Fruit fly (Drosophila melanogaster) whole organism, embryonic: Measurements from ENCODE around the gene CG12811.
A peak's percentile ranks its signal among the peaks of the same experiment; 100 is the strongest.

Experiments
- B-H1 ChIP-seq: fragments of 200-800 bp; sonication (Bioruptor generic); IDR thresholded peaks from 3 replicates; pipeline ENCODE4 v1.3.6; 2022; ENCODE audit warnings: missing biosample characterization, missing genetic modification characterization
- Bdp1 ChIP-seq: fragments of 200-800 bp; sonication (Bioruptor generic); optimal IDR thresholded peaks from 3 replicates; lab custom pipeline; 2016; ENCODE audit warnings: missing biosample characterization, missing genetic modification characterization
- CG10462 ChIP-seq: fragments of 200-800 bp; sonication (Bioruptor generic); optimal IDR thresholded peaks from 2 replicates; lab custom pipeline; 2016; ENCODE audit warnings: missing biosample characterization, missing genetic modification characterization
- CG11085 ChIP-seq: fragments of 200-800 bp; sonication (Bioruptor generic); IDR thresholded peaks from 2 replicates; pipeline ENCODE4 v1.3.6; 2022; ENCODE audit warnings: missing biosample characterization, missing genetic modification characterization
- CG11695 ChIP-seq: fragments of 200-800 bp; sonication (Bioruptor generic); IDR thresholded peaks from 3 replicates; pipeline ENCODE4 v1.3.6; 2022; ENCODE audit warnings: missing biosample characterization, missing genetic modification characterization
- CG12071 ChIP-seq: fragments of 200-800 bp; sonication (Bioruptor generic); optimal IDR thresholded peaks from 3 replicates; lab custom pipeline; 2018; ENCODE audit warnings: missing biosample characterization, mild to moderate bottlenecking, missing genetic modification characterization
- CG12659 ChIP-seq: fragments of 200-800 bp; sonication (Bioruptor generic); optimal IDR thresholded peaks from 3 replicates; lab custom pipeline; 2017; ENCODE audit warnings: mild to moderate bottlenecking, missing biosample characterization, missing genetic modification reagents, missing genetic modification characterization
- CG13624 ChIP-seq: fragments of 200-800 bp; sonication (Bioruptor generic); optimal IDR thresholded peaks from 2 replicates; lab custom pipeline; 2016; ENCODE audit warnings: missing biosample characterization, missing genetic modification characterization
- CG13775 ChIP-seq: fragments of 200-800 bp; sonication (Bioruptor generic); optimal IDR thresholded peaks from 3 replicates; lab custom pipeline; 2017; ENCODE audit warnings: missing biosample characterization, mild to moderate bottlenecking, missing genetic modification characterization
- CG14014 ChIP-seq: fragments of 200-800 bp; sonication (Bioruptor generic); IDR thresholded peaks from 2 replicates; pipeline ENCODE4 v1.3.6; 2022; ENCODE audit warnings: missing biosample characterization, missing genetic modification characterization
- CG16813 ChIP-seq: fragments of 200-800 bp; sonication (Bioruptor generic); IDR thresholded peaks from 3 replicates; pipeline ENCODE4 v1.3.6; 2022; ENCODE audit warnings: missing biosample characterization, missing genetic modification characterization; ENCODE audit not compliant: partially characterized antibody
- CG17361 ChIP-seq: fragments of 200-800 bp; sonication (Bioruptor generic); IDR thresholded peaks from 3 replicates; pipeline ENCODE4 v1.3.6; 2022; ENCODE audit warnings: missing biosample characterization, missing genetic modification characterization
- CG2120 ChIP-seq: fragments of 200-800 bp; sonication (Bioruptor generic); optimal IDR thresholded peaks from 3 replicates; lab custom pipeline; 2016; ENCODE audit warnings: missing biosample characterization, missing genetic modification characterization
- CG3281 ChIP-seq: fragments of 200-800 bp; sonication (Bioruptor generic); optimal IDR thresholded peaks from 3 replicates; lab custom pipeline; 2017; ENCODE audit warnings: missing biosample characterization, mild to moderate bottlenecking, missing genetic modification characterization
- CG34376 ChIP-seq: fragments of 200-800 bp; sonication (Bioruptor generic); optimal IDR thresholded peaks from 2 replicates; lab custom pipeline; 2018; ENCODE audit warnings: missing biosample characterization, mild to moderate bottlenecking, missing genetic modification characterization
- CG4854 ChIP-seq: fragments of 200-800 bp; sonication (Bioruptor generic); optimal IDR thresholded peaks from 2 replicates; lab custom pipeline; 2016; ENCODE audit warnings: missing biosample characterization, missing genetic modification characterization, inconsistent platforms
- CG6175 ChIP-seq: fragments of 200-800 bp; sonication (Bioruptor generic); IDR thresholded peaks from 3 replicates; pipeline ENCODE4 v1.3.6; 2022; ENCODE audit warnings: missing biosample characterization, missing genetic modification characterization
- CG6854 ChIP-seq: fragments of 200-800 bp; sonication (Bioruptor generic); optimal IDR thresholded peaks from 3 replicates; lab custom pipeline; 2017; ENCODE audit warnings: missing biosample characterization, mild to moderate bottlenecking, missing genetic modification characterization
- D19A ChIP-seq: fragments of 200-800 bp; optimal IDR thresholded peaks from 3 replicates; lab custom pipeline; 2019; ENCODE audit warnings: missing biosample characterization, mild to moderate bottlenecking, missing genetic modification characterization, moderate library complexity
- Dad ChIP-seq: fragments of 200-800 bp; sonication (Bioruptor generic); optimal IDR thresholded peaks from 3 replicates; lab custom pipeline; 2016; ENCODE audit warnings: missing biosample characterization, missing genetic modification characterization
- ERR ChIP-seq: fragments of 200-800 bp; sonication (Bioruptor generic); optimal IDR thresholded peaks from 2 replicates; lab custom pipeline; 2016; ENCODE audit warnings: missing biosample characterization, missing genetic modification characterization
- Eip74EF ChIP-seq, 2 experiments: fragments of 200-800 bp in 1 of 2; fragments of >200 bp in 1 of 2; sonication (Bioruptor generic) in 1 of 2; optimal IDR thresholded peaks; 2 replicates each; lab custom pipeline; 2017 to 2019; ENCODE audit warnings: missing biosample characterization in 2 of 2, missing genetic modification characterization in 2 of 2, mild to moderate bottlenecking in 1 of 2, moderate library complexity in 1 of 2
- H2.0 ChIP-seq: fragments of 200-800 bp; sonication (Bioruptor generic); IDR thresholded peaks from 2 replicates; pipeline ENCODE4 v1.3.6; 2022; ENCODE audit warnings: missing biosample characterization, missing genetic modification characterization
- HHEX ChIP-seq: fragments of 200-800 bp; sonication (Bioruptor generic); optimal IDR thresholded peaks from 3 replicates; lab custom pipeline; 2017; ENCODE audit warnings: missing biosample characterization, mild to moderate bottlenecking, missing genetic modification characterization, missing genetic modification reagents
- HLH3B ChIP-seq: fragments of 200-800 bp; sonication (Bioruptor generic); IDR thresholded peaks from 2 replicates; pipeline ENCODE4 v1.3.6; 2022; ENCODE audit warnings: missing biosample characterization, missing genetic modification characterization
- Hr3 ChIP-seq: fragments of 200-800 bp; sonication (Bioruptor generic); optimal IDR thresholded peaks from 3 replicates; lab custom pipeline; 2016; ENCODE audit warnings: missing biosample characterization, missing genetic modification characterization
- Mrtf ChIP-seq: fragments of 200-800 bp; sonication (Bioruptor generic); IDR thresholded peaks from 3 replicates; pipeline ENCODE4 v1.3.6; 2022; ENCODE audit warnings: missing biosample characterization, missing genetic modification characterization
- NfI ChIP-seq: fragments of 200-800 bp; sonication (Bioruptor generic); optimal IDR thresholded peaks from 3 replicates; lab custom pipeline; 2018; ENCODE audit warnings: missing biosample characterization, mild to moderate bottlenecking, missing genetic modification characterization, moderate library complexity
- Trl ChIP-seq, 3 experiments: fragments of >200 bp in 2 of 3; fragments of 200-800 bp in 1 of 3; sonication (Bioruptor generic) in 1 of 3; optimal IDR thresholded peaks; 2 replicates in 1 of 3; 3 replicates in 2 of 3; lab custom pipeline; 2016 to 2017; ENCODE audit warnings: missing biosample characterization in 1 of 3, missing genetic modification characterization in 1 of 3
- bab2 ChIP-seq: fragments of 200-800 bp; sonication (Bioruptor generic); optimal IDR thresholded peaks from 2 replicates; lab custom pipeline; 2016; ENCODE audit warnings: missing biosample characterization, missing genetic modification characterization
- ci ChIP-seq: fragments of 200-800 bp; sonication (Bioruptor generic); IDR thresholded peaks from 3 replicates; pipeline ENCODE4 v1.3.6; 2022; ENCODE audit warnings: missing biosample characterization, missing genetic modification characterization
- cwo ChIP-seq: fragments of 200-800 bp; sonication (Bioruptor generic); optimal IDR thresholded peaks from 3 replicates; lab custom pipeline; 2017; ENCODE audit warnings: missing biosample characterization, missing genetic modification characterization, mild to moderate bottlenecking, moderate library complexity, missing genetic modification reagents
- gce ChIP-seq: fragments of 200-800 bp; sonication (Bioruptor generic); IDR thresholded peaks from 3 replicates; pipeline ENCODE4 v1.3.6; 2022; ENCODE audit warnings: missing biosample characterization, missing genetic modification characterization
- jumu ChIP-seq: fragments of 200-800 bp; sonication (Bioruptor generic); optimal IDR thresholded peaks from 3 replicates; lab custom pipeline; 2016; ENCODE audit warnings: missing biosample characterization, missing genetic modification characterization
- ken ChIP-seq: fragments of 200-800 bp; sonication (Bioruptor generic); IDR thresholded peaks from 3 replicates; pipeline ENCODE4 v1.3.6; 2022; ENCODE audit warnings: missing biosample characterization, missing genetic modification characterization
- lab ChIP-seq: fragments of 200-800 bp; sonication (Bioruptor generic); optimal IDR thresholded peaks from 3 replicates; lab custom pipeline; 2017; ENCODE audit warnings: missing biosample characterization, missing genetic modification characterization, mild to moderate bottlenecking, moderate library complexity, missing genetic modification reagents
- lov ChIP-seq, 2 experiments: fragments of 200-800 bp in 1 of 2; fragments of >200 bp in 1 of 2; sonication (Bioruptor generic) in 1 of 2; IDR thresholded peaks in 1 of 2; optimal IDR thresholded peaks in 1 of 2; 2 replicates in 1 of 2; 3 replicates in 1 of 2; pipeline versions ENCODE4 v1.3.6 to Lab custom; 2017 to 2022; ENCODE audit warnings: missing biosample characterization in 1 of 2, missing genetic modification characterization in 1 of 2
- pho ChIP-seq: fragments of 200-800 bp; sonication (Bioruptor generic); optimal IDR thresholded peaks from 2 replicates; lab custom pipeline; 2016; ENCODE audit warnings: missing biosample characterization, missing genetic modification characterization
- pnt ChIP-seq: fragments of 200-800 bp; sonication (Bioruptor generic); optimal IDR thresholded peaks from 3 replicates; lab custom pipeline; 2016; ENCODE audit warnings: missing biosample characterization, missing genetic modification characterization
- prd ChIP-seq, 3 experiments: fragments of >200 bp in 2 of 3; fragments of 200-800 bp in 1 of 3; sonication (Bioruptor generic) in 1 of 3; optimal IDR thresholded peaks in 2 of 3; IDR thresholded peaks in 1 of 3; 2 replicates in 2 of 3; 3 replicates in 1 of 3; pipeline versions ENCODE4 v1.3.6 to Lab custom; 2017 to 2022; ENCODE audit warnings: missing biosample characterization in 1 of 3, missing genetic modification characterization in 1 of 3
- pum ChIP-seq: fragments of 200-800 bp; sonication (Bioruptor generic); optimal IDR thresholded peaks from 2 replicates; lab custom pipeline; 2016; ENCODE audit warnings: missing biosample characterization, missing genetic modification characterization
- rib ChIP-seq: fragments of 200-800 bp; sonication (Bioruptor generic); IDR thresholded peaks from 2 replicates; pipeline ENCODE4 v1.3.6; 2022; ENCODE audit warnings: missing biosample characterization, missing genetic modification characterization
- slou ChIP-seq: fragments of 200-800 bp; sonication (Bioruptor generic); optimal IDR thresholded peaks from 3 replicates; lab custom pipeline; 2016; ENCODE audit warnings: missing biosample characterization, missing genetic modification characterization
- tgo ChIP-seq: fragments of 200-800 bp; sonication (Bioruptor generic); IDR thresholded peaks from 3 replicates; pipeline ENCODE4 v1.3.6; 2022; ENCODE audit warnings: missing biosample characterization, missing genetic modification characterization
- tna ChIP-seq: fragments of 200-800 bp; sonication (Bioruptor generic); IDR thresholded peaks from 2 replicates; pipeline ENCODE4 v1.3.6; 2022; ENCODE audit warnings: missing biosample characterization, missing genetic modification characterization; ENCODE audit not compliant: partially characterized antibody
- wdn ChIP-seq: fragments of 200-800 bp; sonication (Bioruptor generic); IDR thresholded peaks from 2 replicates; pipeline ENCODE4 v1.3.6; 2022; ENCODE audit warnings: missing biosample characterization, missing genetic modification characterization
- wor ChIP-seq: fragments of 200-800 bp; sonication (Bioruptor generic); IDR thresholded peaks from 2 replicates; pipeline ENCODE4 v1.3.6; 2022; ENCODE audit warnings: missing biosample characterization, missing genetic modification characterization

Gene CG12811

dm6 chr3R:10024032-10024712 is 24.4 kb downstream of the CG12811 start (continued):
- no peak for TF ChIP-seq lov (optimal IDR thresholded peaks at IDR 0.05; lab: Kevin White, UChicago)
- TF ChIP-seq lov (GFP tag; IDR thresholded peaks at IDR 0.05; lab: Robert Waterston, UW): no peak
- TF ChIP-seq CG34376 (GFP tag; lab: Kevin White, UChicago): peak; percentile 30
- TF ChIP-seq CG6854 (GFP tag; lab: Kevin White, UChicago): peak; percentile 43
- peak; percentile 13 for TF ChIP-seq CG4854 (GFP tag; lab: Kevin White, UChicago)
- TF ChIP-seq CG12071 (GFP tag; lab: Kevin White, UChicago): peak; percentile 62
- TF ChIP-seq wor: no peak
- TF ChIP-seq Dad (GFP tag; lab: Kevin White, UChicago): peak; percentile 9
- TF ChIP-seq pum (GFP tag; lab: Kevin White, UChicago): peak; percentile 5
- peak; percentile 36 for TF ChIP-seq CG13624 (GFP tag; lab: Kevin White, UChicago)
- TF ChIP-seq rib (GFP tag; lab: Robert Waterston, UW): 0 out of 2 replicates have a peak, but pooled peaks have one; percentile 37
- peak; percentile 24 for TF ChIP-seq jumu (GFP tag; lab: Kevin White, UChicago)
- TF ChIP-seq CG11085 (GFP tag; lab: Robert Waterston, UW): no peak
- TF ChIP-seq Hr3 (GFP tag; lab: Kevin White, UChicago): peak; percentile 5
- TF ChIP-seq ken: no peak
- TF ChIP-seq D19A (tag; lab: Kevin White, UChicago): peak; percentile 67
- no peak for TF ChIP-seq Bdp1 (GFP tag; lab: Kevin White, UChicago)
- TF ChIP-seq CG16813: no peak
- TF ChIP-seq Eip74EF (GFP tag; optimal IDR thresholded peaks at IDR 0.05; lab: Kevin White, UChicago): no peak
- peak; percentile 80 for TF ChIP-seq CG2120 (GFP tag; lab: Kevin White, UChicago)
- peak; percentile 48 for TF ChIP-seq CG3281 (GFP tag; lab: Kevin White, UChicago)
- TF ChIP-seq bab2: peak; percentile 55
- TF ChIP-seq gce: 0 out of 3 replicates have a peak, but pooled peaks have one; percentile 4
- TF ChIP-seq CG13775: peak; percentile 9
- peak; percentile 82 for TF ChIP-seq lab
- TF ChIP-seq tgo: peak; percentile 44; the same call in 1 of the 3 replicates
- TF ChIP-seq tna: no peak
- TF ChIP-seq pho (GFP tag; lab: Kevin White, UChicago): peak; percentile 20
- 0 out of 2 replicates have a peak, but pooled peaks have one; percentile 32 for TF ChIP-seq wdn (GFP tag; lab: Robert Waterston, UW)
- 0 out of 3 replicates have a peak, but pooled peaks have one; percentile 50 for TF ChIP-seq ci
- no peak for TF ChIP-seq prd (optimal IDR thresholded peaks at IDR 0.05; lab: Kevin White, UChicago)
- 0 out of 3 replicates have a peak, but pooled peaks have one; percentile 16 for TF ChIP-seq prd (GFP tag; IDR thresholded peaks at IDR 0.05; lab: Robert Waterston, UW)
- no peak for TF ChIP-seq CG10462 (GFP tag; lab: Kevin White, UChicago)
- TF ChIP-seq CG14014 (GFP tag; lab: Robert Waterston, UW): peak; percentile 63
- TF ChIP-seq CG6175 (GFP tag; lab: Robert Waterston, UW): 0 out of 3 replicates have a peak, but pooled peaks have one; percentile 40
- peak; percentile 46; the same call in 1 of the 3 replicates for TF ChIP-seq Mrtf (GFP tag; lab: Robert Waterston, UW)
- no peak for TF ChIP-seq slou (GFP tag; lab: Kevin White, UChicago)
- TF ChIP-seq CG12659: peak; percentile 34
- TF ChIP-seq ERR (GFP tag; lab: Kevin White, UChicago): peak; percentile 4
- no peak for TF ChIP-seq CG17361
- TF ChIP-seq H2.0 (GFP tag; lab: Robert Waterston, UW): peak; percentile 19; the same call in 1 of the 2 replicates
- peak; percentile 43 for TF ChIP-seq HLH3B (GFP tag; lab: Robert Waterston, UW)
- no peak for TF ChIP-seq Trl (optimal IDR thresholded peaks at IDR 0.05; lab: Kevin White, UChicago)
- peak; percentile 36 for TF ChIP-seq Trl (GFP tag; optimal IDR thresholded peaks at IDR 0.05; lab: Kevin White, UChicago)
- no peak for TF ChIP-seq NfI (GFP tag; lab: Kevin White, UChicago)
- TF ChIP-seq HHEX: peak; percentile 50
- peak; percentile 37 for TF ChIP-seq cwo (GFP tag; lab: Kevin White, UChicago)
- peak; percentile 41; the same call in 1 of the 3 replicates for TF ChIP-seq CG11695 (GFP tag; lab: Robert Waterston, UW)
- TF ChIP-seq B-H1 (GFP tag; lab: Robert Waterston, UW): peak; percentile 30; the same call in 1 of the 3 replicates
- peak; percentile 5 for TF ChIP-seq pnt
